Fruit fly (Drosophila melanogaster): Measurements from ENCODE around the gene CG31097.

DNA sequence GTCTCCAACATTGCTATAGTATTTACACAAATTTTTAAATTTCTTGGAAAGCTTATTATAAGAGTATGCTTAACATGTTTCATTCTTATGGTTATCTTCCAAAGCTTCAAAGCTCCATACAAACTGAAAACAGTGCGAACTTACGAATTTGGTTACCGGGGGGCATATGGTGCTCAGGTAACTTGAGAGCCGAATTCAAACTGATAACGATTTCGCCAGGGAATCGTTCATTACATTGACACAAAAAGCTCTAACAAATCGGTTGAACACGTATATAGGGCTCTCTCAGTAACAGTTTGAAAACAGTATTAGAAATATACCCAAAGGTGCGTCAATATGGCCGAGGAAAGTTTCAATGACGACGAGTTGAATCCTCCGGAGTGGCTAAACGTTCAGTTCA, 3.0 kb upstream of the CG31097 start, which contains the start of gene CG13659:
- no peak for TF ChIP-seq CG8632 (GFP tag; optimal IDR thresholded peaks at IDR 0.05)
- no peak for TF ChIP-seq CG6854 (GFP tag; optimal IDR thresholded peaks at IDR 0.05)
- TF ChIP-seq Lpt (GFP tag; optimal IDR thresholded peaks at IDR 0.05): no peak
- no peak for TF ChIP-seq CG1621 (tag; optimal IDR thresholded peaks at IDR 0.05)
- TF ChIP-seq fd85E (GFP tag; optimal IDR thresholded peaks at IDR 0.05): no peak
- no peak for TF ChIP-seq CG15336 (GFP tag; IDR thresholded peaks at IDR 0.05)
- TF ChIP-seq Hr4 (GFP tag; optimal IDR thresholded peaks at IDR 0.05): no peak
- no peak for TF ChIP-seq topi (GFP tag; optimal IDR thresholded peaks at IDR 0.05)
- TF ChIP-seq CG16779 (tag; optimal IDR thresholded peaks at IDR 0.05): no peak
